Worm (Caenorhabditis elegans) whole organism, young adult: ENCODE measurements around the gene hcf-1.
A peak's percentile ranks its signal among the peaks of the same experiment; 100 is the strongest.

Experiments used
- B0035.1 ChIP-seq: sonication (generic microtip); optimal IDR thresholded peaks from 2 replicates; lab custom pipeline; 2016; ENCODE audit warnings: missing genetic modification characterization, mild to moderate bottlenecking, missing compliant biosample characterization, missing genotype, missing genetic modification reagents
- B0336.3 ChIP-seq: fragments of 200-800 bp; sonication (Bioruptor generic); IDR thresholded peaks from 2 replicates; pipeline ENCODE4 v1.3.6; 2022; ENCODE audit warnings: missing genetic modification characterization, missing compliant biosample characterization
- D2030.7 ChIP-seq: fragments of 200-800 bp; sonication (Bioruptor generic); IDR thresholded peaks from 2 replicates; pipeline ENCODE4 v1.3.6; 2022; ENCODE audit warnings: missing genetic modification reagents, missing genetic modification characterization, missing compliant biosample characterization
- F10E7.11 ChIP-seq: sonication (generic microtip); optimal IDR thresholded peaks from 2 replicates; lab custom pipeline; 2017; ENCODE audit warnings: mild to moderate bottlenecking, missing genetic modification characterization, moderate library complexity, missing compliant biosample characterization
- F22D6.2 ChIP-seq: sonication (generic microtip); optimal IDR thresholded peaks from 2 replicates; lab custom pipeline; 2016; ENCODE audit warnings: mild to moderate bottlenecking, missing genetic modification characterization, missing compliant biosample characterization
- F23B12.7 ChIP-seq: sonication (generic microtip); optimal IDR thresholded peaks from 2 replicates; lab custom pipeline; 2017; ENCODE audit warnings: missing genetic modification characterization, mild to moderate bottlenecking, missing compliant biosample characterization, antibody characterized with exemption, moderate library complexity; ENCODE audit not compliant: insufficient read depth
- F33H1.4 ChIP-seq: fragments of 200-800 bp; sonication (Bioruptor generic); IDR thresholded peaks from 2 replicates; pipeline ENCODE4 v1.3.6; 2022; ENCODE audit warnings: missing genetic modification reagents, missing genetic modification characterization, missing compliant biosample characterization
- F49E8.2 ChIP-seq: sonication (generic microtip); optimal IDR thresholded peaks from 3 replicates; lab custom pipeline; 2017; ENCODE audit warnings: missing genetic modification characterization, mild to moderate bottlenecking, missing compliant biosample characterization, antibody characterized with exemption, moderate library complexity; ENCODE audit not compliant: insufficient read depth
- F57C9.4 ChIP-seq: sonication (generic microtip); optimal IDR thresholded peaks from 2 replicates; lab custom pipeline; 2017; ENCODE audit warnings: mild to moderate bottlenecking, missing genetic modification characterization, missing compliant biosample characterization
- K11D2.4 ChIP-seq: fragments of 200-800 bp; sonication (Bioruptor generic); IDR thresholded peaks from 2 replicates; pipeline ENCODE4 v1.3.6; 2022; ENCODE audit warnings: missing genetic modification reagents, missing genetic modification characterization, missing compliant biosample characterization
- Y67H2A.10 ChIP-seq: fragments of 200-800 bp; sonication (Bioruptor generic); conservative IDR thresholded peaks from 2 replicates; pipeline ENCODE4 v1.3.6; 2022; ENCODE audit warnings: missing genetic modification reagents, missing genetic modification characterization, missing compliant biosample characterization
- Y95B8A.8 ChIP-seq: fragments of 200-800 bp; sonication (Bioruptor generic); IDR thresholded peaks from 2 replicates; pipeline ENCODE4 v1.3.6; 2022; ENCODE audit warnings: missing genetic modification reagents, missing genetic modification characterization, missing compliant biosample characterization
- ZK185.1 ChIP-seq: sonication (generic microtip); optimal IDR thresholded peaks from 2 replicates; lab custom pipeline; 2016; ENCODE audit warnings: mild to moderate bottlenecking, missing genetic modification characterization, missing compliant biosample characterization; ENCODE audit not compliant: poor library complexity, severe bottlenecking
- atf-7 ChIP-seq: sonication (generic microtip); optimal IDR thresholded peaks from 2 replicates; lab custom pipeline; 2017; ENCODE audit warnings: mild to moderate bottlenecking, missing genetic modification characterization, missing compliant biosample characterization
- athp-1 ChIP-seq: sonication (generic microtip); optimal IDR thresholded peaks from 2 replicates; lab custom pipeline; 2017; ENCODE audit warnings: mild to moderate bottlenecking, missing genetic modification characterization, missing compliant biosample characterization
- attf-3 ChIP-seq: fragments of 200-800 bp; sonication (Bioruptor generic); conservative IDR thresholded peaks from 2 replicates; pipeline ENCODE4 v1.3.6; 2022; ENCODE audit warnings: missing genetic modification reagents, missing genetic modification characterization, missing compliant biosample characterization
- attf-5 ChIP-seq: fragments of 200-800 bp; sonication (Bioruptor generic); optimal IDR thresholded peaks from 2 replicates; lab custom pipeline; 2018; ENCODE audit warnings: mild to moderate bottlenecking, missing genetic modification characterization, missing compliant biosample characterization
- cebp-1 ChIP-seq, 2 experiments: fragments of 200-800 bp in 1 of 2; sonication (Bioruptor generic) in 1 of 2; sonication (generic microtip) in 1 of 2; IDR thresholded peaks in 1 of 2; optimal IDR thresholded peaks in 1 of 2; 2 replicates each; pipeline versions ENCODE4 v1.3.6 to Lab custom; 2017 to 2022; ENCODE audit warnings: missing compliant biosample characterization in 2 of 2, missing genetic modification characterization in 2 of 2, mild to moderate bottlenecking in 1 of 2, missing genetic modification reagents in 1 of 2, moderate library complexity in 1 of 2
- cebp-2 ChIP-seq: fragments of 200-800 bp; sonication (Bioruptor generic); IDR thresholded peaks from 2 replicates; pipeline ENCODE4 v1.3.6; 2022; ENCODE audit warnings: missing genetic modification characterization, missing compliant biosample characterization
- ceh-100 ChIP-seq: fragments of 200-800 bp; sonication (Bioruptor generic); IDR thresholded peaks from 2 replicates; pipeline ENCODE4 v1.3.6; 2022; ENCODE audit warnings: missing genetic modification reagents, missing genetic modification characterization, missing compliant biosample characterization
- ceh-27 ChIP-seq: fragments of 200-800 bp; sonication (Bioruptor generic); optimal IDR thresholded peaks from 2 replicates; lab custom pipeline; 2018; ENCODE audit warnings: mild to moderate bottlenecking, missing genetic modification characterization, moderate library complexity, missing compliant biosample characterization
- ceh-40 ChIP-seq: fragments of 200-800 bp; sonication (Bioruptor generic); IDR thresholded peaks from 2 replicates; pipeline ENCODE4 v1.3.6; 2022; ENCODE audit warnings: missing genetic modification characterization, missing compliant biosample characterization
- dox-1 ChIP-seq: fragments of 200-800 bp; sonication (Bioruptor generic); IDR thresholded peaks from 2 replicates; pipeline ENCODE4 v1.3.6; 2022; ENCODE audit warnings: missing genetic modification reagents, missing genetic modification characterization, missing compliant biosample characterization
- dpff-1 ChIP-seq: sonication (generic microtip); optimal IDR thresholded peaks from 2 replicates; lab custom pipeline; 2017; ENCODE audit warnings: mild to moderate bottlenecking, missing genetic modification characterization, missing compliant biosample characterization
- egl-44 ChIP-seq: fragments of 200-800 bp; sonication (Bioruptor generic); IDR thresholded peaks from 2 replicates; pipeline ENCODE4 v1.3.6; 2022; ENCODE audit warnings: missing genetic modification reagents, missing genetic modification characterization, missing compliant biosample characterization
- ekl-4 ChIP-seq: fragments of 200-800 bp; sonication (Bioruptor generic); IDR thresholded peaks from 2 replicates; pipeline ENCODE4 v1.3.6; 2022; ENCODE audit warnings: missing genetic modification reagents, missing genetic modification characterization, missing compliant biosample characterization
- fkh-3 ChIP-seq: sonication (generic microtip); optimal IDR thresholded peaks from 2 replicates; lab custom pipeline; 2016; ENCODE audit warnings: mild to moderate bottlenecking, missing genetic modification characterization, missing compliant biosample characterization
- hlh-12 ChIP-seq: sonication (generic microtip); optimal IDR thresholded peaks from 2 replicates; lab custom pipeline; 2016; ENCODE audit warnings: missing genetic modification characterization, missing compliant biosample characterization
- hmg-1.2 ChIP-seq: fragments of 200-800 bp; sonication (Bioruptor generic); IDR thresholded peaks from 2 replicates; pipeline ENCODE4 v1.3.6; 2022; ENCODE audit warnings: missing genetic modification reagents, missing genetic modification characterization, missing compliant biosample characterization
- hmg-20 ChIP-seq: fragments of 200-800 bp; sonication (Bioruptor generic); IDR thresholded peaks from 2 replicates; pipeline ENCODE4 v1.3.6; 2022; ENCODE audit warnings: missing genetic modification reagents, missing genetic modification characterization, missing compliant biosample characterization
- lin-35 ChIP-seq, 3 experiments: fragments of 150-350 bp in 2 of 3; sonication (generic microtip) in 1 of 3; optimal IDR thresholded peaks; 2 replicates each; lab custom pipeline; 2014 to 2018; ENCODE audit warnings: missing biosample characterization in 3 of 3, missing genetic modification characterization in 3 of 3, missing genetic modification reagents in 3 of 3
- lin-40 ChIP-seq: sonication (generic microtip); optimal IDR thresholded peaks from 2 replicates; lab custom pipeline; 2016; ENCODE audit warnings: missing genetic modification characterization, mild to moderate bottlenecking, missing compliant biosample characterization, missing genotype, missing genetic modification reagents
- lir-1 ChIP-seq: fragments of 200-800 bp; sonication (Bioruptor generic); conservative IDR thresholded peaks from 2 replicates; pipeline ENCODE4 v1.3.6; 2022; ENCODE audit warnings: missing genetic modification reagents, missing genetic modification characterization, missing compliant biosample characterization
- lsl-1 ChIP-seq: fragments of 200-800 bp; sonication (Bioruptor generic); optimal IDR thresholded peaks from 2 replicates; lab custom pipeline; 2018; ENCODE audit warnings: mild to moderate bottlenecking, missing genetic modification characterization, moderate library complexity, missing compliant biosample characterization
- mcd-1 ChIP-seq: fragments of 200-800 bp; sonication (Bioruptor generic); IDR thresholded peaks from 2 replicates; pipeline ENCODE4 v1.3.6; 2022; ENCODE audit warnings: missing genetic modification reagents, missing genetic modification characterization, missing compliant biosample characterization
- mel-28 ChIP-seq: sonication (generic microtip); optimal IDR thresholded peaks from 2 replicates; lab custom pipeline; 2016; ENCODE audit warnings: borderline replicate concordance, mild to moderate bottlenecking, missing genetic modification characterization, missing compliant biosample characterization
- nfya-1 ChIP-seq: sonication (generic microtip); optimal IDR thresholded peaks from 2 replicates; lab custom pipeline; 2017; ENCODE audit warnings: antibody characterized with exemption, missing compliant biosample characterization, missing genetic modification characterization, borderline replicate concordance; ENCODE audit not compliant: insufficient read depth
- nfyb-1 ChIP-seq: fragments of 200-800 bp; sonication (Bioruptor generic); IDR thresholded peaks from 2 replicates; pipeline ENCODE4 v1.3.6; 2022; ENCODE audit warnings: missing genetic modification reagents, missing genetic modification characterization, missing compliant biosample characterization
- nhr-27 ChIP-seq: fragments of 200-800 bp; sonication (Bioruptor generic); optimal IDR thresholded peaks from 2 replicates; lab custom pipeline; 2018; ENCODE audit warnings: mild to moderate bottlenecking, missing genetic modification characterization, moderate library complexity, missing compliant biosample characterization
- pbrm-1 ChIP-seq: fragments of 200-800 bp; sonication (Bioruptor generic); IDR thresholded peaks from 2 replicates; pipeline ENCODE4 v1.3.6; 2022; ENCODE audit warnings: missing genetic modification reagents, missing genetic modification characterization, missing compliant biosample characterization
- snpc-1.3 ChIP-seq: sonication (generic microtip); optimal IDR thresholded peaks from 2 replicates; lab custom pipeline; 2017; ENCODE audit warnings: missing genetic modification characterization, mild to moderate bottlenecking, missing compliant biosample characterization, antibody characterized with exemption, moderate library complexity, missing genotype, missing genetic modification reagents; ENCODE audit not compliant: insufficient read depth
- snpc-4 ChIP-seq, 5 experiments: fragments of 150-350 bp in 1 of 5; sonication (generic microtip) in 4 of 5; optimal IDR thresholded peaks; 2 replicates each; lab custom pipeline; 2014 to 2018; ENCODE audit warnings: missing genetic modification characterization in 5 of 5, missing biosample characterization in 3 of 5, antibody characterized with exemption in 2 of 5, mild to moderate bottlenecking in 2 of 5, missing compliant biosample characterization in 2 of 5, missing genotype in 2 of 5, moderate library complexity in 2 of 5, missing genetic modification reagents in 1 of 5
- tbp1 ChIP-seq: fragments of 200-800 bp; sonication (Bioruptor generic); optimal IDR thresholded peaks from 2 replicates; lab custom pipeline; 2018; ENCODE audit warnings: mild to moderate bottlenecking, missing genetic modification characterization, missing compliant biosample characterization
- xnd-1 ChIP-seq: sonication (generic microtip); optimal IDR thresholded peaks from 2 replicates; lab custom pipeline; 2016; ENCODE audit warnings: missing genotype, missing genetic modification reagents, missing genetic modification characterization, missing compliant biosample characterization
- ztf-25 ChIP-seq: fragments of 200-800 bp; sonication (Bioruptor generic); IDR thresholded peaks from 2 replicates; pipeline ENCODE4 v1.3.6; 2022; ENCODE audit warnings: missing genetic modification reagents, missing genetic modification characterization, missing compliant biosample characterization

Gene hcf-1

ce11 chrIV:7785506-7786065 is 11.5 kb upstream of the hcf-1 start, which contains the start of gene tag-322:
Gene tag-322 (minus strand): TSS chrIV:7785556.
- TF ChIP-seq nfya-1 (tag; lab: Kevin White, UChicago) (no peak), ekl-4 (GFP tag; lab: Robert Waterston, UW) (peak; percentile 50; the same call in 1 of the 2 replicates), ceh-27 (GFP tag; lab: Kevin White, UChicago) (peak; percentile 1), atf-7 (no peak), snpc-1.3 (tag; lab: Kevin White, UChicago) (peak; percentile 58), lir-1 (GFP tag; lab: Robert Waterston, UW) (no peak), B0336.3 (GFP tag; lab: Robert Waterston, UW) (0 out of 2 replicates have a peak, but pooled peaks have one; percentile 39), lin-35 (GFP tag; optimal IDR thresholded peaks at IDR 0.05; lab: Kevin White, UChicago) (peak in 1 of 3 experiments; percentile 62), nfyb-1 (GFP tag; lab: Robert Waterston, UW) (peak; percentile 62; the same call in 1 of the 2 replicates), F22D6.2 (no peak), xnd-1 (no peak), ZK185.1 (tag; lab: Kevin White, UChicago) (peak; percentile 35), ztf-25 (GFP tag; lab: Robert Waterston, UW) (no peak), F57C9.4 (no peak), F10E7.11 (no peak), Y95B8A.8 (GFP tag; lab: Robert Waterston, UW) (no peak), D2030.7 (GFP tag; lab: Robert Waterston, UW) (no peak), hmg-1.2 (GFP tag; lab: Robert Waterston, UW) (0 out of 2 replicates have a peak, but pooled peaks have one; percentile 6), cebp-1 (GFP tag; IDR thresholded peaks at IDR 0.05; lab: Robert Waterston, UW) (no peak), cebp-1 (tag; optimal IDR thresholded peaks at IDR 0.05; lab: Kevin White, UChicago) (peak; percentile 41), B0035.1 (tag; lab: Kevin White, UChicago) (no peak), ceh-100 (GFP tag; lab: Robert Waterston, UW) (0 out of 2 replicates have a peak, but pooled peaks have one; percentile 24), nhr-27 (tag; lab: Kevin White, UChicago) (no peak), cebp-2 (GFP tag; lab: Robert Waterston, UW) (no peak), attf-3 (GFP tag; lab: Robert Waterston, UW) (no peak), mcd-1 (GFP tag; lab: Robert Waterston, UW) (peak; percentile 93), dox-1 (0 out of 2 replicates have a peak, but pooled peaks have one; percentile 26), Y67H2A.10 (no peak), mel-28 (tag; lab: Kevin White, UChicago) (no peak), F33H1.4 (GFP tag; lab: Robert Waterston, UW) (peak; percentile 47; the same call in 1 of the 2 replicates), hlh-12 (tag; lab: Kevin White, UChicago) (no peak), F49E8.2 (peak; percentile 39), pbrm-1 (GFP tag; lab: Robert Waterston, UW) (0 out of 2 replicates have a peak, but pooled peaks have one; percentile 30), fkh-3 (tag; lab: Kevin White, UChicago) (no peak), lin-40 (tag; lab: Kevin White, UChicago) (peak; percentile 41), snpc-4 (GFP tag; optimal IDR thresholded peaks at IDR 0.05; lab: Kevin White, UChicago) (no peak), snpc-4 (tag; optimal IDR thresholded peaks at IDR 0.05; lab: Kevin White, UChicago) (peak in 2 of 4 experiments; percentile 19 to 42), ceh-40 (GFP tag; lab: Robert Waterston, UW) (no peak), hmg-20 (GFP tag; lab: Robert Waterston, UW) (no peak), egl-44 (GFP tag; lab: Robert Waterston, UW) (no peak), athp-1 (tag; lab: Kevin White, UChicago) (no peak), attf-5 (GFP tag; lab: Kevin White, UChicago) (peak; percentile 19), K11D2.4 (GFP tag; lab: Robert Waterston, UW) (no peak), dpff-1 (no peak), F23B12.7 (tag; lab: Kevin White, UChicago) (peak; percentile 28), tbp1 (peak; percentile 16), lsl-1 (GFP tag; lab: Kevin White, UChicago) (peak; percentile 19)
